Fruit fly (Drosophila melanogaster) whole organism, embryonic: ENCODE measurements around the gene bsh.

Source experiments
- Atf-2 ChIP-seq: fragments of 200-800 bp; sonication (Bioruptor generic); optimal IDR thresholded peaks from 2 replicates; lab custom pipeline; 2016; ENCODE audit warnings: missing biosample characterization, missing genetic modification characterization
- B-H2 ChIP-seq: fragments of 200-800 bp; sonication (Bioruptor generic); optimal IDR thresholded peaks from 2 replicates; lab custom pipeline; 2018; ENCODE audit warnings: missing biosample characterization, mild to moderate bottlenecking, missing genetic modification characterization
- CG12104 ChIP-seq: fragments of 200-800 bp; sonication (Bioruptor generic); optimal IDR thresholded peaks from 3 replicates; lab custom pipeline; 2016; ENCODE audit warnings: missing biosample characterization, missing genetic modification characterization
- CG12299 ChIP-seq: fragments of 200-800 bp; sonication (Bioruptor generic); optimal IDR thresholded peaks from 2 replicates; lab custom pipeline; 2018; ENCODE audit warnings: missing biosample characterization, mild to moderate bottlenecking, missing genetic modification characterization
- CG12744 ChIP-seq: fragments of 200-800 bp; sonication (Bioruptor generic); optimal IDR thresholded peaks from 2 replicates; lab custom pipeline; 2016; ENCODE audit warnings: missing biosample characterization, missing genetic modification characterization
- CG13894 ChIP-seq: fragments of 200-800 bp; sonication (Bioruptor generic); optimal IDR thresholded peaks from 3 replicates; lab custom pipeline; 2018; ENCODE audit warnings: missing biosample characterization, mild to moderate bottlenecking, missing genetic modification characterization, moderate library complexity
- CG15073 ChIP-seq: fragments of 200-800 bp; sonication (Bioruptor generic); optimal IDR thresholded peaks from 2 replicates; lab custom pipeline; 2016; ENCODE audit warnings: missing biosample characterization, missing genetic modification characterization
- CG15601 ChIP-seq: fragments of 200-800 bp; sonication (Bioruptor generic); optimal IDR thresholded peaks from 3 replicates; lab custom pipeline; 2019; ENCODE audit warnings: missing biosample characterization, mild to moderate bottlenecking, missing genetic modification characterization, moderate library complexity
- CG15696 ChIP-seq: fragments of 200-800 bp; sonication (Bioruptor generic); optimal IDR thresholded peaks from 2 replicates; lab custom pipeline; 2019; ENCODE audit warnings: missing biosample characterization, mild to moderate bottlenecking, missing genetic modification characterization, moderate library complexity
- CG1603 ChIP-seq: fragments of 200-800 bp; sonication (Bioruptor generic); optimal IDR thresholded peaks from 2 replicates; lab custom pipeline; 2019; ENCODE audit warnings: missing biosample characterization, mild to moderate bottlenecking, missing genetic modification characterization, moderate library complexity
- CG17912 ChIP-seq: fragments of 200-800 bp; sonication (Bioruptor generic); optimal IDR thresholded peaks from 2 replicates; lab custom pipeline; 2018; ENCODE audit warnings: missing biosample characterization, mild to moderate bottlenecking, missing genetic modification characterization
- CG33557 ChIP-seq: fragments of 200-800 bp; sonication (Bioruptor generic); optimal IDR thresholded peaks from 2 replicates; lab custom pipeline; 2019; ENCODE audit warnings: missing biosample characterization, mild to moderate bottlenecking, missing genetic modification characterization, moderate library complexity
- CG3407 ChIP-seq: fragments of 200-800 bp; sonication (Bioruptor generic); optimal IDR thresholded peaks from 2 replicates; lab custom pipeline; 2018; ENCODE audit warnings: missing biosample characterization, mild to moderate bottlenecking, missing genetic modification characterization
- CG4282 ChIP-seq: fragments of 200-800 bp; sonication (Bioruptor generic); optimal IDR thresholded peaks from 2 replicates; lab custom pipeline; 2016; ENCODE audit warnings: missing biosample characterization, missing genetic modification characterization
- CG4404 ChIP-seq: fragments of 200-800 bp; sonication (Bioruptor generic); IDR thresholded peaks from 2 replicates; pipeline ENCODE4 v1.3.6; 2022; ENCODE audit warnings: missing biosample characterization, missing genetic modification characterization
- CG5245 ChIP-seq: fragments of 200-800 bp; sonication (Bioruptor generic); optimal IDR thresholded peaks from 3 replicates; lab custom pipeline; 2016; ENCODE audit warnings: missing biosample characterization, missing genetic modification characterization
- CG6175 ChIP-seq: fragments of 200-800 bp; sonication (Bioruptor generic); IDR thresholded peaks from 3 replicates; pipeline ENCODE4 v1.3.6; 2022; ENCODE audit warnings: missing biosample characterization, missing genetic modification characterization
- CG7372 ChIP-seq: fragments of 200-800 bp; sonication (Bioruptor generic); IDR thresholded peaks from 2 replicates; pipeline ENCODE4 v1.3.6; 2022; ENCODE audit warnings: missing biosample characterization, missing genetic modification characterization
- CG7745 ChIP-seq: fragments of 200-800 bp; sonication (Bioruptor generic); optimal IDR thresholded peaks from 2 replicates; lab custom pipeline; 2018; ENCODE audit warnings: missing biosample characterization, mild to moderate bottlenecking, missing genetic modification characterization, moderate library complexity
- CG8944 ChIP-seq: fragments of 200-800 bp; sonication (Bioruptor generic); optimal IDR thresholded peaks from 3 replicates; lab custom pipeline; 2016; ENCODE audit warnings: missing biosample characterization, missing genetic modification characterization
- CG9215 ChIP-seq: fragments of 200-800 bp; sonication (Bioruptor generic); IDR thresholded peaks from 2 replicates; pipeline ENCODE4 v1.3.6; 2022; ENCODE audit warnings: missing biosample characterization, missing genetic modification characterization
- CG9817 ChIP-seq: fragments of 200-800 bp; sonication (Bioruptor generic); optimal IDR thresholded peaks from 2 replicates; lab custom pipeline; 2018; ENCODE audit warnings: missing biosample characterization, mild to moderate bottlenecking, missing genetic modification characterization, moderate library complexity
- CTCF ChIP-seq: fragments of 200-800 bp; sonication (Bioruptor generic); optimal IDR thresholded peaks from 2 replicates; lab custom pipeline; 2017; ENCODE audit warnings: missing biosample characterization, mild to moderate bottlenecking, missing genetic modification characterization, moderate library complexity
- E2f2 ChIP-seq: fragments of 200-800 bp; sonication (Bioruptor generic); IDR thresholded peaks from 2 replicates; pipeline ENCODE4 v1.3.6; 2022; ENCODE audit warnings: missing biosample characterization, missing genetic modification characterization
- H2.0 ChIP-seq: fragments of 200-800 bp; sonication (Bioruptor generic); IDR thresholded peaks from 2 replicates; pipeline ENCODE4 v1.3.6; 2022; ENCODE audit warnings: missing biosample characterization, missing genetic modification characterization
- Hand ChIP-seq: fragments of 200-800 bp; sonication (Bioruptor generic); optimal IDR thresholded peaks from 2 replicates; lab custom pipeline; 2017; ENCODE audit warnings: mild to moderate bottlenecking, missing biosample characterization, missing genetic modification reagents, missing genetic modification characterization
- Hr39 ChIP-seq: fragments of >200 bp; optimal IDR thresholded peaks from 2 replicates; lab custom pipeline; 2017
- Lpt ChIP-seq: fragments of >200 bp; optimal IDR thresholded peaks from 2 replicates; lab custom pipeline; 2018; ENCODE audit warnings: missing biosample characterization, missing genetic modification characterization
- Trl ChIP-seq, 3 experiments: fragments of >200 bp in 2 of 3; fragments of 200-800 bp in 1 of 3; sonication (Bioruptor generic) in 1 of 3; optimal IDR thresholded peaks; 2 replicates in 1 of 3; 3 replicates in 2 of 3; lab custom pipeline; 2016 to 2017; ENCODE audit warnings: missing biosample characterization in 1 of 3, missing genetic modification characterization in 1 of 3
- Xbp1 ChIP-seq: fragments of 200-800 bp; sonication (Bioruptor generic); optimal IDR thresholded peaks from 3 replicates; lab custom pipeline; 2016; ENCODE audit warnings: missing biosample characterization, mild to moderate bottlenecking, missing genetic modification characterization
- YL-1 ChIP-seq: fragments of 200-800 bp; sonication (Bioruptor generic); optimal IDR thresholded peaks from 3 replicates; lab custom pipeline; 2017; ENCODE audit warnings: missing biosample characterization, mild to moderate bottlenecking, missing genetic modification characterization
- cato ChIP-seq: fragments of 200-800 bp; sonication (Bioruptor generic); optimal IDR thresholded peaks from 2 replicates; lab custom pipeline; 2016; ENCODE audit warnings: missing biosample characterization, missing genetic modification characterization, borderline replicate concordance
- croc ChIP-seq: fragments of 200-800 bp; sonication (Bioruptor generic); conservative IDR thresholded peaks from 3 replicates; pipeline ENCODE4 v1.3.6; 2022; ENCODE audit warnings: missing biosample characterization, missing genetic modification characterization
- crol ChIP-seq: fragments of 200-800 bp; sonication (Bioruptor generic); IDR thresholded peaks from 2 replicates; pipeline ENCODE4 v1.3.6; 2022; ENCODE audit warnings: missing biosample characterization, missing genetic modification characterization
- dmrt99B ChIP-seq: fragments of 200-800 bp; sonication (Bioruptor generic); optimal IDR thresholded peaks from 2 replicates; lab custom pipeline; 2018; ENCODE audit warnings: missing biosample characterization, mild to moderate bottlenecking, missing genetic modification characterization, moderate library complexity
- en ChIP-seq: fragments of 200-800 bp; sonication (Bioruptor generic); optimal IDR thresholded peaks from 2 replicates; lab custom pipeline; 2016; ENCODE audit warnings: missing biosample characterization, missing genetic modification characterization
- gem ChIP-seq: fragments of 200-800 bp; sonication (Bioruptor generic); optimal IDR thresholded peaks from 2 replicates; lab custom pipeline; 2019; ENCODE audit warnings: missing biosample characterization, mild to moderate bottlenecking, missing genetic modification characterization, moderate library complexity
- ham ChIP-seq: fragments of 200-800 bp; sonication (Bioruptor generic); IDR thresholded peaks from 2 replicates; pipeline ENCODE4 v1.3.6; 2022; ENCODE audit warnings: missing biosample characterization, missing genetic modification characterization
- her ChIP-seq: fragments of 200-800 bp; sonication (Bioruptor generic); optimal IDR thresholded peaks from 2 replicates; lab custom pipeline; 2016; ENCODE audit warnings: missing biosample characterization, missing genetic modification characterization
- insv ChIP-seq, 2 experiments: fragments of 200-800 bp; sonication (Bioruptor generic); optimal IDR thresholded peaks; 3 replicates each; lab custom pipeline; 2016 to 2018; ENCODE audit warnings: missing biosample characterization in 2 of 2, missing genetic modification characterization in 2 of 2
- lola ChIP-seq, 3 experiments: fragments of >200 bp in 2 of 3; fragments of 200-800 bp in 1 of 3; sonication (Bioruptor generic) in 1 of 3; optimal IDR thresholded peaks; 2 replicates each; lab custom pipeline; 2017 to 2019; ENCODE audit warnings: missing biosample characterization in 3 of 3, missing genetic modification characterization in 3 of 3, mild to moderate bottlenecking in 1 of 3, moderate library complexity in 1 of 3
- mirr ChIP-seq: fragments of 200-800 bp; sonication (Bioruptor generic); optimal IDR thresholded peaks from 3 replicates; lab custom pipeline; 2018; ENCODE audit warnings: missing biosample characterization, mild to moderate bottlenecking, missing genetic modification characterization
- nerfin-1 ChIP-seq: fragments of 200-800 bp; sonication (Bioruptor generic); optimal IDR thresholded peaks from 3 replicates; lab custom pipeline; 2019; ENCODE audit warnings: missing biosample characterization, mild to moderate bottlenecking, missing genetic modification characterization, moderate library complexity
- nmo ChIP-seq: fragments of 200-800 bp; sonication (Bioruptor generic); optimal IDR thresholded peaks from 2 replicates; lab custom pipeline; 2018; ENCODE audit warnings: missing biosample characterization, mild to moderate bottlenecking, missing genetic modification characterization, moderate library complexity
- sim ChIP-seq: fragments of 200-800 bp; sonication (Bioruptor generic); IDR thresholded peaks from 2 replicates; pipeline ENCODE4 v1.3.6; 2022; ENCODE audit warnings: missing biosample characterization, missing genetic modification characterization
- slou ChIP-seq: fragments of 200-800 bp; sonication (Bioruptor generic); optimal IDR thresholded peaks from 3 replicates; lab custom pipeline; 2016; ENCODE audit warnings: missing biosample characterization, missing genetic modification characterization
- unpg ChIP-seq: fragments of 200-800 bp; sonication (Bioruptor generic); optimal IDR thresholded peaks from 3 replicates; lab custom pipeline; 2018; ENCODE audit warnings: missing biosample characterization, mild to moderate bottlenecking, missing genetic modification characterization, moderate library complexity
- usp ChIP-seq: fragments of >200 bp; optimal IDR thresholded peaks from 2 replicates; lab custom pipeline; 2017; ENCODE audit warnings: missing biosample characterization, missing genetic modification characterization
- vnd ChIP-seq: fragments of 200-800 bp; sonication (Bioruptor generic); IDR thresholded peaks from 3 replicates; pipeline ENCODE4 v1.3.6; 2022; ENCODE audit warnings: missing biosample characterization, missing genetic modification characterization; ENCODE audit not compliant: partially characterized antibody
- wor ChIP-seq: fragments of 200-800 bp; sonication (Bioruptor generic); IDR thresholded peaks from 2 replicates; pipeline ENCODE4 v1.3.6; 2022; ENCODE audit warnings: missing biosample characterization, missing genetic modification characterization
- yki ChIP-seq: fragments of >200 bp; optimal IDR thresholded peaks from 3 replicates; lab custom pipeline; 2018
- zen2 ChIP-seq: fragments of 200-800 bp; sonication (Bioruptor generic); IDR thresholded peaks from 3 replicates; pipeline ENCODE4 v1.3.6; 2022; ENCODE audit warnings: missing biosample characterization, missing genetic modification characterization; ENCODE audit not compliant: partially characterized antibody
- zfh2 ChIP-seq: fragments of 200-800 bp; sonication (Bioruptor generic); optimal IDR thresholded peaks from 2 replicates; lab custom pipeline; 2016; ENCODE audit warnings: missing biosample characterization, missing genetic modification characterization

Gene bsh

DNA sequence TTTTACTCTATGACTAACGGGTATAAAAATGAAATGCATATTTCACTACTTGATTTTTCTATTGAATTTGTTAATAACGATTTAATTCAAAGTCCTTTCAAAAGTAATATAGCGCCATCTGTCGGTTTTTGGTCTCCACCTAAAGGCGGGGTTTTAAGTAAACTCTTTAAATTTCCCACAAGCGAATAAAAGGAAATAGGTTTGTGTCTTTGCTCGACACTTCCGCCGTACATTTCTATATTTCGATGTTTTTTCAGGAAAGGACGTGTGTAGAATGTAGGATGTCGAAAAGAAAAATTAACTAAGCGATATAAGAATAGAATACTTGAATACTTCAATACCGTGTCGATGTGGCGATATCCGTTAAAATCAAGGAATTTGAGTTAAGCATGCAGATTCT lies 48.3 kb upstream of the bsh start (continued):
- TF ChIP-seq unpg (GFP tag; lab: Kevin White, UChicago) = peak; percentile 14
- TF ChIP-seq croc (GFP tag; lab: Robert Waterston, UW) = no peak
- no peak for TF ChIP-seq Hr39 (lab: Kevin White, UChicago)
- peak in 1 of 3 experiments; percentile 22 for TF ChIP-seq lola (GFP tag; optimal IDR thresholded peaks at IDR 0.05; lab: Kevin White, UChicago)
- peak; percentile 34 for TF ChIP-seq CG15601 (tag; lab: Kevin White, UChicago)
- TF ChIP-seq YL-1 = no peak
- TF ChIP-seq mirr (GFP tag; lab: Kevin White, UChicago) = no peak
- TF ChIP-seq CG9215 (GFP tag; lab: Robert Waterston, UW) = no peak
- TF ChIP-seq CG17912 (GFP tag; lab: Kevin White, UChicago) = peak; percentile 71
- TF ChIP-seq B-H2 = no peak
- TF ChIP-seq crol (GFP tag; lab: Robert Waterston, UW) = no peak
- TF ChIP-seq nerfin-1 = peak; percentile 32
- TF ChIP-seq CG7745 (tag; lab: Kevin White, UChicago) = no peak
- peak; percentile 22 for TF ChIP-seq Xbp1 (GFP tag; lab: Kevin White, UChicago)
- TF ChIP-seq CG12299 = no peak
- no peak for TF ChIP-seq slou
- no peak for TF ChIP-seq Atf-2 (GFP tag; lab: Kevin White, UChicago)
- peak in 1 of 2 experiments; percentile 74 for TF ChIP-seq insv (GFP tag; optimal IDR thresholded peaks at IDR 0.05; lab: Kevin White, UChicago)
- TF ChIP-seq CG15073 = no peak
- TF ChIP-seq Trl (optimal IDR thresholded peaks at IDR 0.05; lab: Kevin White, UChicago) = no peak
- TF ChIP-seq Trl (GFP tag; optimal IDR thresholded peaks at IDR 0.05; lab: Kevin White, UChicago) = peak; percentile 20
- TF ChIP-seq her (GFP tag; lab: Kevin White, UChicago) = no peak
- TF ChIP-seq CTCF (GFP tag; lab: Kevin White, UChicago) = peak; percentile 94
- no peak for TF ChIP-seq CG7372 (GFP tag; lab: Robert Waterston, UW)
- no peak for TF ChIP-seq CG8944 (GFP tag; lab: Kevin White, UChicago)
- TF ChIP-seq sim (GFP tag; lab: Robert Waterston, UW) = no peak
- TF ChIP-seq CG4404 (GFP tag; lab: Robert Waterston, UW) = no peak
- TF ChIP-seq CG15696 (tag; lab: Kevin White, UChicago) = peak; percentile 34
- TF ChIP-seq CG6175 (GFP tag; lab: Robert Waterston, UW) = no peak
- peak; percentile 48 for TF ChIP-seq CG1603 (tag; lab: Kevin White, UChicago)
- TF ChIP-seq CG4282 (GFP tag; lab: Kevin White, UChicago) = no peak
- peak; percentile 48 for TF ChIP-seq CG13894 (tag; lab: Kevin White, UChicago)
- no peak for TF ChIP-seq H2.0 (GFP tag; lab: Robert Waterston, UW)
- peak; percentile 20 for TF ChIP-seq CG5245
- TF ChIP-seq en = no peak
- no peak for TF ChIP-seq cato (GFP tag; lab: Kevin White, UChicago)
- TF ChIP-seq CG3407 (GFP tag; lab: Kevin White, UChicago) = no peak
- TF ChIP-seq Hand (GFP tag; lab: Kevin White, UChicago) = no peak
- TF ChIP-seq zfh2 (GFP tag; lab: Kevin White, UChicago) = no peak
- no peak for TF ChIP-seq CG12104 (GFP tag; lab: Kevin White, UChicago)
- peak; percentile 35 for TF ChIP-seq CG9817 (tag; lab: Kevin White, UChicago)
- peak; percentile 26 for TF ChIP-seq nmo (GFP tag; lab: Kevin White, UChicago)
- no peak for TF ChIP-seq wor
- peak; percentile 47 for TF ChIP-seq CG33557
- TF ChIP-seq Lpt = no peak
- no peak for TF ChIP-seq yki (lab: Kevin White, UChicago)
- no peak for TF ChIP-seq usp
- no peak for TF ChIP-seq ham (GFP tag; lab: Robert Waterston, UW)
- TF ChIP-seq gem = peak; percentile 33
- no peak for TF ChIP-seq E2f2 (GFP tag; lab: Robert Waterston, UW)
- TF ChIP-seq zen2 (GFP tag; lab: Robert Waterston, UW) = no peak
- no peak for TF ChIP-seq vnd (GFP tag; lab: Robert Waterston, UW)
- no peak for TF ChIP-seq CG12744 (GFP tag; lab: Kevin White, UChicago)
- TF ChIP-seq dmrt99B (tag; lab: Kevin White, UChicago) = no peak
